Worm (Caenorhabditis elegans) whole organism, L2 larva: ENCODE measurements around the gene mai-2.
A peak's percentile ranks its signal among the peaks of the same experiment; 100 is the strongest.
"Not testable (repeated sequence)": the region's sequence is repeated elsewhere in the genome, so short reads cannot be mapped to it uniquely, and the experiment has no call there.

ENCODE experiments used
- F13H6.1 ChIP-seq: sonication (generic microtip); optimal IDR thresholded peaks from 2 replicates; lab custom pipeline; 2016; ENCODE audit warnings: missing genetic modification characterization, missing compliant biosample characterization
- Y55F3AM.14 ChIP-seq: fragments of 200-800 bp; sonication (Bioruptor generic); optimal IDR thresholded peaks from 2 replicates; lab custom pipeline; 2018; ENCODE audit warnings: mild to moderate bottlenecking, missing genetic modification characterization, missing compliant biosample characterization
- ZK546.5 ChIP-seq: sonication (generic microtip); optimal IDR thresholded peaks from 2 replicates; lab custom pipeline; 2017; ENCODE audit warnings: missing biosample characterization, missing genetic modification characterization
- alr-1 ChIP-seq: fragments of 150-350 bp; optimal IDR thresholded peaks from 2 replicates; lab custom pipeline; 2014; ENCODE audit warnings: missing biosample characterization, missing genetic modification characterization
- ama-1 ChIP-seq: fragments of 150-350 bp; optimal IDR thresholded peaks from 2 replicates; lab custom pipeline; 2018; ENCODE audit warnings: inconsistent platforms
- blmp-1 ChIP-seq: sonication (generic microtip); optimal IDR thresholded peaks from 2 replicates; lab custom pipeline; 2017; ENCODE audit warnings: missing genetic modification characterization, mild to moderate bottlenecking, missing compliant biosample characterization, antibody characterized with exemption, moderate library complexity; ENCODE audit not compliant: insufficient read depth
- ceh-16 ChIP-seq: fragments of 150-350 bp; optimal IDR thresholded peaks from 2 replicates; lab custom pipeline; 2014; ENCODE audit warnings: missing biosample characterization, missing genetic modification characterization
- crh-2 ChIP-seq: sonication (generic microtip); optimal IDR thresholded peaks from 2 replicates; lab custom pipeline; 2017; ENCODE audit warnings: missing biosample characterization, missing genetic modification characterization
- dmd-4 ChIP-seq: sonication (generic microtip); optimal IDR thresholded peaks from 2 replicates; lab custom pipeline; 2017; ENCODE audit warnings: missing biosample characterization, missing genetic modification characterization
- egl-27 ChIP-seq: sonication (generic microtip); optimal IDR thresholded peaks from 3 replicates; lab custom pipeline; 2017; ENCODE audit warnings: missing biosample characterization, missing genetic modification reagents, missing genetic modification characterization
- fos-1 ChIP-seq: fragments of 150-350 bp; optimal IDR thresholded peaks from 2 replicates; lab custom pipeline; 2014; ENCODE audit warnings: missing biosample characterization, missing genetic modification characterization
- gmeb-1 ChIP-seq: fragments of 150-350 bp; optimal IDR thresholded peaks from 2 replicates; lab custom pipeline; 2014; ENCODE audit warnings: missing biosample characterization, missing genetic modification characterization
- lin-13 ChIP-seq: fragments of 150-350 bp; optimal IDR thresholded peaks from 2 replicates; lab custom pipeline; 2014; ENCODE audit warnings: missing biosample characterization, missing genetic modification reagents, missing genetic modification characterization
- lsy-2 ChIP-seq, 2 experiments: fragments of 150-350 bp in 1 of 2; sonication (generic microtip) in 1 of 2; optimal IDR thresholded peaks; 2 replicates each; lab custom pipeline; 2014 to 2017; ENCODE audit warnings: missing biosample characterization in 2 of 2, missing genetic modification characterization in 2 of 2
- mab-5 ChIP-seq: fragments of 150-350 bp; optimal IDR thresholded peaks from 2 replicates; lab custom pipeline; 2014; ENCODE audit warnings: missing biosample characterization, missing genetic modification characterization
- mbf-1 ChIP-seq: sonication (generic microtip); optimal IDR thresholded peaks from 2 replicates; lab custom pipeline; 2017; ENCODE audit warnings: missing biosample characterization, missing genetic modification characterization
- nhr-10 ChIP-seq: sonication (generic microtip); optimal IDR thresholded peaks from 2 replicates; lab custom pipeline; 2017; ENCODE audit warnings: missing biosample characterization, missing genetic modification characterization
- nhr-11 ChIP-seq: fragments of 150-350 bp; optimal IDR thresholded peaks from 2 replicates; lab custom pipeline; 2014; ENCODE audit warnings: missing biosample characterization, missing genetic modification characterization
- nhr-12 ChIP-seq: fragments of 150-350 bp; optimal IDR thresholded peaks from 2 replicates; lab custom pipeline; 2014; ENCODE audit warnings: missing biosample characterization, missing genetic modification characterization
- nhr-21 ChIP-seq: fragments of 150-350 bp; optimal IDR thresholded peaks from 2 replicates; lab custom pipeline; 2014; ENCODE audit warnings: missing biosample characterization, missing genetic modification characterization
- nhr-23 ChIP-seq: fragments of 150-350 bp; optimal IDR thresholded peaks from 2 replicates; lab custom pipeline; 2014; ENCODE audit warnings: missing biosample characterization, missing genetic modification reagents, missing genetic modification characterization
- nhr-6 ChIP-seq: fragments of 150-350 bp; optimal IDR thresholded peaks from 2 replicates; lab custom pipeline; 2014; ENCODE audit warnings: missing biosample characterization, missing genetic modification characterization
- sem-4 ChIP-seq: fragments of 150-350 bp; optimal IDR thresholded peaks from 2 replicates; lab custom pipeline; 2014; ENCODE audit warnings: missing biosample characterization, missing genetic modification reagents, missing genetic modification characterization
- sma-9 ChIP-seq, 2 experiments: fragments of 150-350 bp in 1 of 2; sonication (generic microtip) in 1 of 2; optimal IDR thresholded peaks; 2 replicates each; lab custom pipeline; 2014 to 2016; ENCODE audit warnings: missing genetic modification characterization in 2 of 2, mild to moderate bottlenecking in 1 of 2, missing biosample characterization in 1 of 2, missing compliant biosample characterization in 1 of 2, missing genetic modification reagents in 1 of 2, moderate library complexity in 1 of 2
- zag-1 ChIP-seq: fragments of 150-350 bp; optimal IDR thresholded peaks from 2 replicates; lab custom pipeline; 2014; ENCODE audit warnings: missing biosample characterization, missing genetic modification characterization
- ztf-1 ChIP-seq: fragments of 200-800 bp; sonication (Bioruptor generic); conservative IDR thresholded peaks from 2 replicates; pipeline ENCODE4 v1.3.6; 2022; ENCODE audit warnings: missing genetic modification characterization, missing compliant biosample characterization
- ztf-11 ChIP-seq: sonication (generic microtip); optimal IDR thresholded peaks from 2 replicates; lab custom pipeline; 2017; ENCODE audit warnings: missing biosample characterization, missing genetic modification characterization
- ztf-4 ChIP-seq: fragments of 150-350 bp; optimal IDR thresholded peaks from 2 replicates; lab custom pipeline; 2014; ENCODE audit warnings: missing biosample characterization, missing genetic modification characterization

The mai-2 gene

DNA sequence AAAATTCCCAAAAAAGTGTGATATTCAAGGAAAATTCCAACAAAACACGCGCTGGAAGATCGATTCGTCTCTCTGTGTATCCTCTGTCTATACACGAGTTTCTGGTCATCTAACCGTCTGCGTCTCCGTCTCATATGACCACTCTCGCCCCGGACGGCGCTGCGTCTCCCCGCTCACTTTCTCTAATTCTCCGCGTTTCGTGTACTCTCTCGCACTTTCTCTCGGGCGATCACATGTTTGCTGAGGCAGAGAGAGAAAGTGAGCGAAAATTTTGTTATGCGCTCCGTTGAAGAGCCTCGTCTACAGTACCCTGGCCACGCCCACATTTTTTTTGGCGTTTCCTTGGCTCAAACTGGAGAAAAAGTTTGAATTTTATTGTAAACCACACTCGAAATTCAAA is 1.1 kb upstream of the mai-2 start (continued):
- TF ChIP-seq sma-9 (GFP tag; optimal IDR thresholded peaks at IDR 0.05; lab: Kevin White, UChicago) (peak; percentile 88), sma-9 (tag; optimal IDR thresholded peaks at IDR 0.05; lab: Kevin White, UChicago) (no peak), mab-5 (tag; lab: Kevin White, UChicago) (peak; percentile 79), gmeb-1 (tag; lab: Kevin White, UChicago) (peak; percentile 88), lin-13 (GFP tag; lab: Kevin White, UChicago) (peak; percentile 81), alr-1 (tag; lab: Kevin White, UChicago) (no peak), nhr-6 (tag; lab: Kevin White, UChicago) (peak; percentile 72), blmp-1 (tag; lab: Kevin White, UChicago) (peak; percentile 95), ZK546.5 (tag; lab: Kevin White, UChicago) (no peak), nhr-23 (tag; lab: Kevin White, UChicago) (no peak), nhr-11 (no peak), nhr-10 (tag; lab: Kevin White, UChicago) (peak; percentile 9)

- TF ChIP-seq zag-1 (tag; lab: Kevin White, UChicago) = no peak
- peak; percentile 53 for TF ChIP-seq ama-1 (lab: Kevin White, UChicago)
- peak; percentile 9 for TF ChIP-seq crh-2 (tag; lab: Kevin White, UChicago)
- TF ChIP-seq lsy-2 (tag; optimal IDR thresholded peaks at IDR 0.05; lab: Kevin White, UChicago) = peak in 1 of 2 experiments; percentile 6
Measured at ce11 chrIV:3386504-3387290, 987 bp downstream of the mai-2 start.

ce11 chrIV:3389999-3390398 is 4.3 kb downstream of the mai-2 start, which contains the start of gene B0546.5:
B0546.5 (minus strand) TSS chrIV:3390099.
- not testable (repeated sequence) for TF ChIP-seq fos-1 (tag; lab: Kevin White, UChicago); ztf-11; lsy-2 (tag; optimal IDR thresholded peaks at IDR 0.05; lab: Kevin White, UChicago)

ce11 chrIV:3394066-3394465 is 8.4 kb downstream of the mai-2 start, which contains the start of gene C04C3.4:
C04C3.4 (plus strand) TSS chrIV:3394366.
- TF ChIP-seq sma-9 (GFP tag; optimal IDR thresholded peaks at IDR 0.05; lab: Kevin White, UChicago); sma-9 (tag; optimal IDR thresholded peaks at IDR 0.05; lab: Kevin White, UChicago); sem-4 (tag; lab: Kevin White, UChicago); nhr-12: not testable (repeated sequence)

ce11 chrIV:3395581-3395980 is 9.9 kb downstream of the mai-2 start, which contains the start of gene C04C3.14:
C04C3.14 (plus strand) TSS chrIV:3395881.
- TF ChIP-seq egl-27 (no peak), ama-1 (lab: Kevin White, UChicago) (no peak), nhr-21 (no peak), Y55F3AM.14 (GFP tag; lab: Kevin White, UChicago) (no peak), dmd-4 (tag; lab: Kevin White, UChicago) (no peak), mbf-1 (tag; lab: Kevin White, UChicago) (no peak), nhr-10 (tag; lab: Kevin White, UChicago) (no peak), ztf-1 (GFP tag; lab: Robert Waterston, UW) (no peak), F13H6.1 (tag; lab: Kevin White, UChicago) (no peak), blmp-1 (tag; lab: Kevin White, UChicago) (no peak), ztf-11 (no peak), lin-13 (GFP tag; lab: Kevin White, UChicago) (no peak)
- TF ChIP-seq, all 48 proteins: peak for 0

DNA sequence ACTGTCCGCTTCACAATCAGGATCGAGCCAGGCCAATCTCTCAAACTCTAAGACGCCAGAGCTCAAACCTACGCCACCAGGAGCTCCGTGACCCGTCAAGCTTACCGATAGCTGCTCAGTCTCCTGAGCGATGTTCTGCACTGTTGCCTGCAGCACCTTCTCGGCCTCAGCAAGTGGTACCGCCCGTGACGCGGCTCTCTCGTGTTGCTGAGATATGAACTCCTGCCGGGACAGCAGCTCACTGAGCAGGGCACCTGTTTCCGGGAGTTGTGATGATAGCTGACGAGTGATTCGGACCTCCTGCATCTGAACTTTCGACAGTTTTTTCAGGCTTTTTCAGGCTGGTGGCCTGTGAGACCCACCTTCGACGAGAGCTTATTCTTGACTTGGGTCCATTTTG is 12.4 kb downstream of the mai-2 start:
- TF ChIP-seq ceh-16 (tag; lab: Kevin White, UChicago) (no peak), ztf-4 (tag; lab: Kevin White, UChicago) (no peak)
